1 fruit fly cellular context compared by ENCODE assay signal in genomic region chr3L:2820275-2820674, dm6.
TF ChIP-seq lines count a peak whose summit lies in the region.

No protein-coding gene starts in this region.

TF ChIP-seq in whole organism, embryonic, 481 proteins besides CTCF, POLR2A, EP300 and RAD21 (continued from another document):
- TF ChIP-seq lbe (GFP tag; optimal IDR thresholded peaks at IDR 0.05; lab: Kevin White, UChicago) (peak; percentile 28), org-1 (GFP tag; optimal IDR thresholded peaks at IDR 0.05; lab: Kevin White, UChicago) (no peak), MBD-R2 (GFP tag; IDR thresholded peaks at IDR 0.05; lab: Robert Waterston, UW) (no peak), az2 (GFP tag; optimal IDR thresholded peaks at IDR 0.05; lab: Kevin White, UChicago) (no peak), prd (optimal IDR thresholded peaks at IDR 0.05; lab: Kevin White, UChicago) (no peak), prd (GFP tag; IDR thresholded peaks at IDR 0.05; lab: Robert Waterston, UW) (no peak), ara (GFP tag; IDR thresholded peaks at IDR 0.05; lab: Robert Waterston, UW) (no peak), lov (optimal IDR thresholded peaks at IDR 0.05; lab: Kevin White, UChicago) (no peak), lov (GFP tag; IDR thresholded peaks at IDR 0.05; lab: Robert Waterston, UW) (no peak), Stat92E (GFP tag; optimal IDR thresholded peaks at IDR 0.05; lab: Kevin White, UChicago) (no peak), slp2 (GFP tag; optimal IDR thresholded peaks at IDR 0.05; lab: Kevin White, UChicago) (no peak), pita (GFP tag; optimal IDR thresholded peaks at IDR 0.05; lab: Kevin White, UChicago) (no peak), Eip74EF (GFP tag; optimal IDR thresholded peaks at IDR 0.05; lab: Kevin White, UChicago) (no peak), H15 (GFP tag; IDR thresholded peaks at IDR 0.05; lab: Robert Waterston, UW) (no peak), Bgb (GFP tag; IDR thresholded peaks at IDR 0.05; lab: Robert Waterston, UW; ENCODE audit: partially characterized antibody) (no peak), ATbp (GFP tag; optimal IDR thresholded peaks at IDR 0.05; lab: Kevin White, UChicago) (peak; percentile 24), CG1603 (tag; optimal IDR thresholded peaks at IDR 0.05; lab: Kevin White, UChicago) (no peak), grn (GFP tag; optimal IDR thresholded peaks at IDR 0.05; lab: Kevin White, UChicago) (no peak), Six4 (GFP tag; optimal IDR thresholded peaks at IDR 0.05; lab: Kevin White, UChicago) (no peak), CG34224 (GFP tag; IDR thresholded peaks at IDR 0.05; lab: Robert Waterston, UW; ENCODE audit: partially characterized antibody) (no peak), CG10959 (GFP tag; IDR thresholded peaks at IDR 0.05; lab: Robert Waterston, UW) (no peak), h (optimal IDR thresholded peaks at IDR 0.05; lab: Kevin White, UChicago) (no peak), CG3065 (GFP tag; optimal IDR thresholded peaks at IDR 0.05; lab: Kevin White, UChicago) (no peak), scrt (GFP tag; optimal IDR thresholded peaks at IDR 0.05; lab: Kevin White, UChicago) (no peak), CG12744 (GFP tag; optimal IDR thresholded peaks at IDR 0.05; lab: Kevin White, UChicago) (no peak), phol (tag; optimal IDR thresholded peaks at IDR 0.05; lab: Kevin White, UChicago) (peak; percentile 6), ranshi (GFP tag; IDR thresholded peaks at IDR 0.05; lab: Robert Waterston, UW) (no peak), ci (GFP tag; IDR thresholded peaks at IDR 0.05; lab: Robert Waterston, UW) (0 out of 3 replicates have a peak, but pooled peaks have one; percentile 11), Med (GFP tag; lab: Kevin White, UChicago) (peak; percentile 9), Atf6 (GFP tag; IDR thresholded peaks at IDR 0.05; lab: Robert Waterston, UW) (no peak), Hr51 (GFP tag; optimal IDR thresholded peaks at IDR 0.05; lab: Kevin White, UChicago) (peak in 1 of 2 experiments; percentile 2), lola (GFP tag; optimal IDR thresholded peaks at IDR 0.05; lab: Kevin White, UChicago) (no peak), crp (GFP tag; optimal IDR thresholded peaks at IDR 0.05; lab: Kevin White, UChicago) (no peak), trh (GFP tag; optimal IDR thresholded peaks at IDR 0.05; lab: Kevin White, UChicago) (no peak), CG13287 (GFP tag; IDR thresholded peaks at IDR 0.05; lab: Robert Waterston, UW; ENCODE audit: partially characterized antibody) (no peak), E2f2 (GFP tag; IDR thresholded peaks at IDR 0.05; lab: Robert Waterston, UW) (0 out of 2 replicates have a peak, but pooled peaks have one; percentile 2), ERR (GFP tag; optimal IDR thresholded peaks at IDR 0.05; lab: Kevin White, UChicago) (no peak), salm (tag; optimal IDR thresholded peaks at IDR 0.05; lab: Kevin White, UChicago) (no peak), CG14710 (tag; optimal IDR thresholded peaks at IDR 0.05; lab: Kevin White, UChicago) (no peak), sens (GFP tag; lab: Kevin White, UChicago) (peak; percentile 68), CG6791 (GFP tag; IDR thresholded peaks at IDR 0.05; lab: Robert Waterston, UW; ENCODE audit: partially characterized antibody) (no peak), danr (GFP tag; IDR thresholded peaks at IDR 0.05; lab: Robert Waterston, UW) (no peak), Ravus (GFP tag; IDR thresholded peaks at IDR 0.05; lab: Robert Waterston, UW) (no peak), CG2678 (tag; optimal IDR thresholded peaks at IDR 0.05; lab: Kevin White, UChicago) (peak; percentile 10), HLH4C (GFP tag; IDR thresholded peaks at IDR 0.05; lab: Robert Waterston, UW; ENCODE audit: partially characterized antibody) (no peak), mld (GFP tag; IDR thresholded peaks at IDR 0.05; lab: Robert Waterston, UW; ENCODE audit: partially characterized antibody) (no peak), unpg (GFP tag; optimal IDR thresholded peaks at IDR 0.05; lab: Kevin White, UChicago) (peak; percentile 17), Blimp-1 (GFP tag; optimal IDR thresholded peaks at IDR 0.05; lab: Kevin White, UChicago) (peak; percentile 6), Sox102F (GFP tag; optimal IDR thresholded peaks at IDR 0.05; lab: Kevin White, UChicago) (peak; percentile 53), CG7271 (tag; optimal IDR thresholded peaks at IDR 0.05; lab: Kevin White, UChicago) (peak; percentile 8), CG9215 (GFP tag; IDR thresholded peaks at IDR 0.05; lab: Robert Waterston, UW) (no peak), CG7928 (GFP tag; optimal IDR thresholded peaks at IDR 0.05; lab: Kevin White, UChicago) (no peak)
TF ChIP-seq in whole organism, embryonic: peak in this region for 16.
